Fruit fly (Drosophila melanogaster) ovary, adult (tissue): ENCODE results near the gene CG7611.

Source experiments
- CG17801 ChIP-seq: fragments of 200-800 bp; optimal IDR thresholded peaks from 2 replicates; lab custom pipeline; 2019; ENCODE audit warnings: missing biosample characterization, mild to moderate bottlenecking, missing genetic modification characterization, moderate library complexity; ENCODE audit not compliant: partially characterized antibody

CG7611 gene

DNA sequence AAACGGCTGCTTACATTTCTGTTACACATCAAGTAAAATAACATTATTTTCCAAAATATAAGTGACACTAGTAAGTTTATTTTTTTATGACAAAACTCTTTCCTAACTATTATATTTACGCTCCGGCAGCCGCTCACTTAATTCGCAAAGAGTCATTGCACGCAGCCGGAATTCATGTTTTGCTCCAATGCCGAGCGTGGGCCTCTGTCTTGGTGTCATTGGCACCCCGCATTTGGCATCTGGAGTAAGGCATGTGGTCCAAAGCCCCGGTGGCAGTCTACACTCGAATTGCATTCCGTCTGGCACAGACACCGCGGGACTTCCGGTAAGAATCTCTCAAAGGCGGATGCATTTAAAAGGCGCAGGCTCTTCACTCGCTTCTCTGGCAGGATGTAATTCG is 14.4 kb upstream of the CG7611 start:
- no peak for TF ChIP-seq CG17801 (GFP tag; lab: Kevin White, UChicago)

- peak; percentile 30 for TF ChIP-seq CG17801 (GFP tag; lab: Kevin White, UChicago)
Measured at dm6 chr3L:21509488-21510122, 13.4 kb upstream of the CG7611 start.

- TF ChIP-seq CG17801 (GFP tag; lab: Kevin White, UChicago): peak; percentile 86
Measured at dm6 chr3L:21515823-21516715, 6.9 kb upstream of the CG7611 start, which contains the start of the genes SAK and Cdk12. SAK (minus strand) TSS chr3L:21515887. Cdk12 (plus strand) TSS chr3L:21516306.

dm6 chr3L:21516716-21517266 is 6.2 kb upstream of the CG7611 start:
- peak; percentile 19 for TF ChIP-seq CG17801 (GFP tag; lab: Kevin White, UChicago)

dm6 chr3L:21518345-21518744 is 4.6 kb upstream of the CG7611 start:
- no peak for TF ChIP-seq CG17801 (GFP tag; lab: Kevin White, UChicago)

DNA sequence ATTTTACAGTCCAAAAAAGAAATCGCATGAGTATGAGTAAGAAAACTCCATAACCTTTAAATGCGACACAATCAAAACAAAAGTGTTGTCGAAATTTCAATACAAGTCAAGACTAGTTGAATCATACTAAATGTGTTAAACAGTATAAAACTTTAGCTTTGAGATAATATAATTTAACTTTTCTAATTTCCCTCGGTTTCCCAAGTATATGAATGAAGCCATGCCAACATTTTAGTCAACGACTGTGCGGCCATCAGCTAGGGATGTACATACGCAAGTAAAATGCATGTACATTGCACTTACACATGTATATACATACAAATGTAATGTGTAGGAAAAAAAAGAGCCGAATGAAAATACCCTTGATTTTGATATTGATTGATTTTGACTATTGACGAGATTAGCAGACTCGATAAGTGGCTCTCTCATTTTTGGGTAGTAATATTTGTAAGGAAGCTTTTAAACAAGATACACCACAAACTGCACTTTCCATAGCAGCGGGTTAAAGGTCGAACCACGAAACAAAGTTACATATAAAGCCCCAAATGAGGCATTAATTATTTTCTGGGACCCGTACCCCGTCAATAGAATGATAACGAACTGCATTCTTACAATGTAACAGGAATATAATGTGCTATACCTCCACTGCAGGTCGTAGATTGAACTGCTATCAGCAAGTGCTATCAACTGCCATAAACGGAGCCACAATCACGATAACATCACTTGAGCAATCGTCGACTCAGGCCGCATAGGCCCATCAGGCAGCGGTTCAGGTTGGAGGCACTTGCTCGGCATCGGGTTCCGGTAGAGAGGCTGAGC is 1.3 kb downstream of the CG7611 start:
- TF ChIP-seq CG17801 (GFP tag; lab: Kevin White, UChicago): no peak

DNA sequence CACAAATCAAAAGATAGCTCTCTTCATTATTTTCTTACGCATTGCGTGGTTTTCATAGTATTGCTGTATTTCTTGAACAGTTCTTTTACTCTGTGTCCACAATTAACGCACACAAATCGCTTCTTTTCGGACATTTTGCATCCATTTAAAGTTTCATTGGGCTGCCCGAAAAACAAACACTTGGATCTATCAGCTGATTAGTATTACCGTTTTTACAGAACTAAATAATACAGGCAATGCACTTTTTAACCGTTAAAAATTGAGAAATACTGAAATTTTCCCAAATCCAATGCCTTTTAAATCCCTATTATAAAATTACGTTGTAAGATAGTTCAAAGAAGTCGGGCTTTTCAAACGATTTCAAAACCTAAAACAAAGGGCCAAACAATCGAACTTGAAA is 6.1 kb downstream of the CG7611 start, which contains the start of gene Arv1:
Gene Arv1, minus strand, starts transcription at position 226 of the 400 bp plus-strand sequence.
- no peak for TF ChIP-seq CG17801 (GFP tag; lab: Kevin White, UChicago)

DNA sequence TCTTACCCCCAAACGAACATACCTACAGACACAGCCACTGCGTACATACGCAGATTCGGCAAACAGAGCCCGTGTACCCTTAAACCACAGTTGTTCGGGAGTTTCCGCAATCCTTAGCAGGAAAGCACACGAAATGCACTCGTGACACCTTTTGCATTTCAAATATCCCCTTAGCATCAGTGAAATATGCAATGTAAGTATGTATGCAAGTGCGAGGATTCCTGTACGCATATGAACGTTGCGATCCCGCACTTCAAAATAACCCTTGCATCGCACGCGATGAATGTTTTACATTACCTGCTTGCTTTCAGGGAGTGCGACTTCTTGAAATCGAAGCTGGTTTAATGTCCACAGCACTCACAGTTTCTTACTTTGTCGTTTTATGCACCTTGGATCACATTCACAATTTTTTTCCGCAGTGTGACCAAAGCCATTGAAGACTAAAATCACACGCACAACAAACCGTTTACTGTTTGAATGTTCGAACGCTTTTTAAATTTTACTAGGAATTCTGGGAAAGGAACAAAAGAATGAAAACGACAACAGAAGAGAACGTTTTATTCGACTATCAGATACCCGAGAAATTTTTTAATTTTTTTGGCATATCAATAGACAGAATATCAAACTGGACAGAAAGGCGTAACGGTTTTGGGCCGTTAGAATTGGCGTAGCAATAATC is 10.4 kb downstream of the CG7611 start, which contains the start of gene Mkrn1:
Gene Mkrn1, minus strand, starts transcription at position 444 of the 679 bp plus-strand sequence.
- TF ChIP-seq CG17801 (GFP tag; lab: Kevin White, UChicago): peak; percentile 62

- no peak for TF ChIP-seq CG17801 (GFP tag; lab: Kevin White, UChicago)
Measured at dm6 chr3L:21534360-21534759, 11.4 kb downstream of the CG7611 start, which contains the start of gene ppk5. ppk5 (plus strand) TSS chr3L:21534660.

DNA sequence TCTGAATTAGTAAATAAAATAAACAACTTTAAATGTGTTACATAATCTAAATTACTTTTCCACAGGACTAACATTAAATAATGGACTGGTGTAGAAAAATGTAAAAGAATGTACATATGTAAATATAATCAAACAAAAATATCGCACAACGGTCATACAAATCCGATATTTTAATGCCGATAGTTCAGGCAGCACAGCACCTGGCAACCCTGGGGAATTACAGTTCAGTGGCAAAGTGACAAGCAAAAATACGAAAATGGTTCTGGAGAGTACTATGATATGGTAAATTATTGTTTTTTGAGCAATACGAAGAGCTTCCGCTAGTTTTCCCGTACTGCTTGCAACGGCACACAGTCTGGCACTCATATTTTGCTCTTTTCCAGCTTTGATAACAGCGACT is 13.9 kb downstream of the CG7611 start, which contains the start of gene Rpn10:
Gene Rpn10, plus strand, starts transcription at position 144 of the 400 bp plus-strand sequence.
- TF ChIP-seq CG17801 (GFP tag; lab: Kevin White, UChicago): no peak

DNA sequence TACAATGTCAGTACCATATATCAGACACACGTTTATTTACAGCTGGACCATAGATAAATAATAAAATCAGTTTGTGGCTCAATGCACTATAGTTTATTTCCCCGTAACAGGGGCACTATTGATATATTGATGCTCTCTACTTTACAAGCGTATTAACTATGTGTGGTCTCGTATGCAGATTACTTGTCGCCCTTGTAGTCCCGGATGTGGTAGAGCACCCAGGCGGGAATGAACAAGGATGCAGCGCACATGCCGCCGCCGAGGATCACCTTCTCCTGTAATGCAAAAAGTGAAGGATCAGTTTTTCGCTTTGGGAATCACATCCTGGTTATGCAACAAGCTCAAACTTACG is 15.9 kb downstream of the CG7611 start:
- no peak for TF ChIP-seq CG17801 (GFP tag; lab: Kevin White, UChicago)

dm6 chr3L:21539245-21540196 is 16.5 kb downstream of the CG7611 start, which contains the start of the genes COX8 and VhaM9.7-b:
COX8 (minus strand) TSS chr3L:21539447.
VhaM9.7-b (plus strand) TSS chr3L:21539862.
- peak; percentile 33 for TF ChIP-seq CG17801 (GFP tag; lab: Kevin White, UChicago)
